Worm (Caenorhabditis elegans) whole organism, L4/young adult: Measurements from ENCODE around the gene pola-1.

Experiments
- W03F9.2 ChIP-seq: fragments of 150-350 bp; optimal IDR thresholded peaks from 2 replicates; lab custom pipeline; 2014; ENCODE audit warnings: missing biosample characterization, missing genetic modification characterization
- dao-5 ChIP-seq: sonication (generic microtip); optimal IDR thresholded peaks from 2 replicates; lab custom pipeline; 2016; ENCODE audit warnings: missing genotype, missing genetic modification characterization, moderate library complexity, missing compliant biosample characterization
- him-1 ChIP-seq: sonication (generic microtip); optimal IDR thresholded peaks from 2 replicates; lab custom pipeline; 2016; ENCODE audit warnings: missing genotype, missing genetic modification reagents, missing genetic modification characterization, missing compliant biosample characterization

- TF ChIP-seq W03F9.2 (tag; lab: Kevin White, UChicago): peak; percentile 85
- TF ChIP-seq dao-5 (tag; lab: Kevin White, UChicago): no peak
- TF ChIP-seq him-1: no peak
Measured at ce11 chrIII:11141791-11142490, at the start of gene pola-1, which contains the start of gene Y47D3A.1.
